Fruit fly (Drosophila melanogaster) whole organism, embryonic: Measurements from ENCODE around the gene CG9286.
A peak's percentile ranks its signal among the peaks of the same experiment; 100 is the strongest.

Experiments used
- Antp ChIP-seq: fragments of 200-800 bp; sonication (Bioruptor generic); optimal IDR thresholded peaks from 3 replicates; lab custom pipeline; 2016; ENCODE audit warnings: missing biosample characterization, missing genetic modification characterization
- B-H2 ChIP-seq: fragments of 200-800 bp; sonication (Bioruptor generic); optimal IDR thresholded peaks from 2 replicates; lab custom pipeline; 2018; ENCODE audit warnings: missing biosample characterization, mild to moderate bottlenecking, missing genetic modification characterization
- Blimp-1 ChIP-seq: fragments of 200-800 bp; sonication (Bioruptor generic); optimal IDR thresholded peaks from 3 replicates; lab custom pipeline; 2018; ENCODE audit warnings: missing biosample characterization, missing genetic modification characterization, mild to moderate bottlenecking, moderate library complexity, missing genetic modification reagents
- CG10366 ChIP-seq: fragments of 200-800 bp; sonication (Bioruptor generic); IDR thresholded peaks from 2 replicates; pipeline ENCODE4 v1.3.6; 2022; ENCODE audit warnings: missing biosample characterization, missing genetic modification characterization
- CG10543 ChIP-seq: fragments of 200-800 bp; sonication (Bioruptor generic); optimal IDR thresholded peaks from 3 replicates; lab custom pipeline; 2017; ENCODE audit warnings: missing biosample characterization, mild to moderate bottlenecking, missing genetic modification characterization, moderate library complexity
- CG12299 ChIP-seq: fragments of 200-800 bp; sonication (Bioruptor generic); optimal IDR thresholded peaks from 2 replicates; lab custom pipeline; 2018; ENCODE audit warnings: missing biosample characterization, mild to moderate bottlenecking, missing genetic modification characterization
- CG1233 ChIP-seq: fragments of 200-800 bp; sonication (Bioruptor generic); optimal IDR thresholded peaks from 4 replicates; lab custom pipeline; 2018; ENCODE audit warnings: missing biosample characterization, mild to moderate bottlenecking, missing genetic modification characterization
- CG13624 ChIP-seq: fragments of 200-800 bp; sonication (Bioruptor generic); optimal IDR thresholded peaks from 2 replicates; lab custom pipeline; 2016; ENCODE audit warnings: missing biosample characterization, missing genetic modification characterization
- CG15011 ChIP-seq: fragments of 200-800 bp; sonication (Bioruptor generic); optimal IDR thresholded peaks from 3 replicates; lab custom pipeline; 2018; ENCODE audit warnings: missing biosample characterization, mild to moderate bottlenecking, missing genetic modification characterization
- CG15269 ChIP-seq: fragments of 200-800 bp; sonication (Bioruptor generic); optimal IDR thresholded peaks from 2 replicates; lab custom pipeline; 2018; ENCODE audit warnings: missing biosample characterization, mild to moderate bottlenecking, missing genetic modification characterization, moderate library complexity
- CG16813 ChIP-seq: fragments of 200-800 bp; sonication (Bioruptor generic); IDR thresholded peaks from 3 replicates; pipeline ENCODE4 v1.3.6; 2022; ENCODE audit warnings: missing biosample characterization, missing genetic modification characterization; ENCODE audit not compliant: partially characterized antibody
- CG17328 ChIP-seq: fragments of 200-800 bp; sonication (Bioruptor generic); IDR thresholded peaks from 2 replicates; pipeline ENCODE4 v1.3.6; 2022; ENCODE audit warnings: missing biosample characterization, missing genetic modification characterization
- CG17361 ChIP-seq: fragments of 200-800 bp; sonication (Bioruptor generic); IDR thresholded peaks from 3 replicates; pipeline ENCODE4 v1.3.6; 2022; ENCODE audit warnings: missing biosample characterization, missing genetic modification characterization
- CG17802 ChIP-seq: fragments of 200-800 bp; sonication (Bioruptor generic); optimal IDR thresholded peaks from 2 replicates; lab custom pipeline; 2018; ENCODE audit warnings: missing biosample characterization, mild to moderate bottlenecking, missing genetic modification characterization, moderate library complexity
- CG18599 ChIP-seq: fragments of 200-800 bp; sonication (Bioruptor generic); optimal IDR thresholded peaks from 3 replicates; lab custom pipeline; 2017; ENCODE audit warnings: missing biosample characterization, missing genetic modification characterization, mild to moderate bottlenecking, moderate library complexity, missing genetic modification reagents
- CG30403 ChIP-seq: fragments of 200-800 bp; sonication (Bioruptor generic); optimal IDR thresholded peaks from 3 replicates; lab custom pipeline; 2016; ENCODE audit warnings: missing biosample characterization, missing genetic modification characterization
- CG3995 ChIP-seq: fragments of 200-800 bp; sonication (Bioruptor generic); optimal IDR thresholded peaks from 3 replicates; lab custom pipeline; 2016; ENCODE audit warnings: missing biosample characterization, missing genetic modification characterization
- CG4404 ChIP-seq: fragments of 200-800 bp; sonication (Bioruptor generic); IDR thresholded peaks from 2 replicates; pipeline ENCODE4 v1.3.6; 2022; ENCODE audit warnings: missing biosample characterization, missing genetic modification characterization
- CG6689 ChIP-seq: fragments of 200-800 bp; sonication (Bioruptor generic); IDR thresholded peaks from 2 replicates; pipeline ENCODE4 v1.3.6; 2022; ENCODE audit warnings: missing biosample characterization, missing genetic modification characterization
- CG7556 ChIP-seq: fragments of 200-800 bp; sonication (Bioruptor generic); optimal IDR thresholded peaks from 2 replicates; lab custom pipeline; 2017; ENCODE audit warnings: missing biosample characterization, mild to moderate bottlenecking, missing genetic modification characterization
- CG8944 ChIP-seq: fragments of 200-800 bp; sonication (Bioruptor generic); optimal IDR thresholded peaks from 3 replicates; lab custom pipeline; 2016; ENCODE audit warnings: missing biosample characterization, missing genetic modification characterization
- CG9727 ChIP-seq: fragments of 200-800 bp; sonication (Bioruptor generic); optimal IDR thresholded peaks from 3 replicates; lab custom pipeline; 2017; ENCODE audit warnings: missing biosample characterization, mild to moderate bottlenecking, missing genetic modification characterization
- CG9876 ChIP-seq: fragments of 200-800 bp; sonication (Bioruptor generic); optimal IDR thresholded peaks from 2 replicates; lab custom pipeline; 2016; ENCODE audit warnings: missing biosample characterization, missing genetic modification characterization
- CrebB ChIP-seq: fragments of 200-800 bp; sonication (Bioruptor generic); optimal IDR thresholded peaks from 3 replicates; lab custom pipeline; 2018; ENCODE audit warnings: missing biosample characterization, mild to moderate bottlenecking, missing genetic modification characterization
- Dek ChIP-seq: fragments of 200-800 bp; sonication (Bioruptor generic); optimal IDR thresholded peaks from 3 replicates; lab custom pipeline; 2019; ENCODE audit warnings: missing biosample characterization, mild to moderate bottlenecking, missing genetic modification characterization, moderate library complexity
- E2f1 ChIP-seq: fragments of 200-800 bp; sonication (Bioruptor generic); IDR thresholded peaks from 2 replicates; pipeline ENCODE4 v1.3.6; 2022; ENCODE audit warnings: missing biosample characterization, missing genetic modification characterization
- ERR ChIP-seq: fragments of 200-800 bp; sonication (Bioruptor generic); optimal IDR thresholded peaks from 2 replicates; lab custom pipeline; 2016; ENCODE audit warnings: missing biosample characterization, missing genetic modification characterization
- Hand ChIP-seq: fragments of 200-800 bp; sonication (Bioruptor generic); optimal IDR thresholded peaks from 2 replicates; lab custom pipeline; 2017; ENCODE audit warnings: mild to moderate bottlenecking, missing biosample characterization, missing genetic modification reagents, missing genetic modification characterization
- Optix ChIP-seq: fragments of 200-800 bp; sonication (Bioruptor generic); IDR thresholded peaks from 3 replicates; pipeline ENCODE4 v1.3.6; 2022; ENCODE audit warnings: missing biosample characterization, missing genetic modification characterization
- Pdp1 ChIP-seq, 2 experiments: fragments of 200-800 bp; sonication (Bioruptor generic); optimal IDR thresholded peaks; 3 replicates each; lab custom pipeline; 2016; ENCODE audit warnings: missing biosample characterization in 2 of 2, missing genetic modification characterization in 2 of 2, mild to moderate bottlenecking in 1 of 2, moderate library complexity in 1 of 2
- Ravus ChIP-seq: fragments of 200-800 bp; sonication (Bioruptor generic); IDR thresholded peaks from 2 replicates; pipeline ENCODE4 v1.3.6; 2022; ENCODE audit warnings: missing biosample characterization, missing genetic modification characterization
- Scr ChIP-seq: fragments of 200-800 bp; sonication (Bioruptor generic); IDR thresholded peaks from 2 replicates; pipeline ENCODE4 v1.3.6; 2022; ENCODE audit warnings: missing biosample characterization, missing genetic modification characterization; ENCODE audit not compliant: partially characterized antibody
- Sox102F ChIP-seq: fragments of 200-800 bp; sonication (Bioruptor generic); optimal IDR thresholded peaks from 2 replicates; lab custom pipeline; 2018; ENCODE audit warnings: missing biosample characterization, mild to moderate bottlenecking, missing genetic modification characterization, moderate library complexity
- Usf ChIP-seq: fragments of 200-800 bp; sonication (Bioruptor generic); optimal IDR thresholded peaks from 2 replicates; lab custom pipeline; 2017; ENCODE audit warnings: missing genotype, missing biosample characterization, missing genetic modification characterization
- bab2 ChIP-seq: fragments of 200-800 bp; sonication (Bioruptor generic); optimal IDR thresholded peaks from 2 replicates; lab custom pipeline; 2016; ENCODE audit warnings: missing biosample characterization, missing genetic modification characterization
- crp ChIP-seq, 2 experiments: fragments of 200-800 bp; sonication (Bioruptor generic); optimal IDR thresholded peaks; 2 replicates in 1 of 2; 3 replicates in 1 of 2; lab custom pipeline; 2017; ENCODE audit warnings: missing biosample characterization in 2 of 2, missing genetic modification characterization in 2 of 2, mild to moderate bottlenecking in 1 of 2, moderate library complexity in 1 of 2
- eyg ChIP-seq: fragments of 200-800 bp; sonication (Bioruptor generic); optimal IDR thresholded peaks from 3 replicates; lab custom pipeline; 2016; ENCODE audit warnings: missing biosample characterization, missing genetic modification characterization
- kah ChIP-seq: fragments of 200-800 bp; sonication (Bioruptor generic); optimal IDR thresholded peaks from 2 replicates; lab custom pipeline; 2018; ENCODE audit warnings: missing biosample characterization, mild to moderate bottlenecking, missing genetic modification characterization
- ken ChIP-seq: fragments of 200-800 bp; sonication (Bioruptor generic); IDR thresholded peaks from 3 replicates; pipeline ENCODE4 v1.3.6; 2022; ENCODE audit warnings: missing biosample characterization, missing genetic modification characterization
- kni ChIP-seq: fragments of 200-800 bp; sonication (Bioruptor generic); optimal IDR thresholded peaks from 3 replicates; lab custom pipeline; 2017; ENCODE audit warnings: mild to moderate bottlenecking, missing biosample characterization, missing genetic modification reagents, missing genetic modification characterization
- lab ChIP-seq: fragments of 200-800 bp; sonication (Bioruptor generic); optimal IDR thresholded peaks from 3 replicates; lab custom pipeline; 2017; ENCODE audit warnings: missing biosample characterization, missing genetic modification characterization, mild to moderate bottlenecking, moderate library complexity, missing genetic modification reagents
- lola ChIP-seq, 3 experiments: fragments of >200 bp in 2 of 3; fragments of 200-800 bp in 1 of 3; sonication (Bioruptor generic) in 1 of 3; optimal IDR thresholded peaks; 2 replicates each; lab custom pipeline; 2017 to 2019; ENCODE audit warnings: missing biosample characterization in 3 of 3, missing genetic modification characterization in 3 of 3, mild to moderate bottlenecking in 1 of 3, moderate library complexity in 1 of 3
- onecut ChIP-seq: fragments of 200-800 bp; sonication (Bioruptor generic); IDR thresholded peaks from 2 replicates; pipeline ENCODE4 v1.3.6; 2022; ENCODE audit warnings: missing biosample characterization, missing genetic modification characterization
- ro ChIP-seq: fragments of 200-800 bp; sonication (Bioruptor generic); IDR thresholded peaks from 2 replicates; pipeline ENCODE4 v1.3.6; 2022; ENCODE audit warnings: missing biosample characterization, missing genetic modification characterization
- sc ChIP-seq, 3 experiments: fragments of >200 bp in 2 of 3; fragments of 200-800 bp in 1 of 3; sonication (Bioruptor generic) in 1 of 3; optimal IDR thresholded peaks; 2 replicates in 2 of 3; 3 replicates in 1 of 3; lab custom pipeline; 2017; ENCODE audit warnings: mild to moderate bottlenecking in 1 of 3, missing biosample characterization in 1 of 3, missing genetic modification characterization in 1 of 3, missing genetic modification reagents in 1 of 3
- scrt ChIP-seq: fragments of 200-800 bp; sonication (Bioruptor generic); optimal IDR thresholded peaks from 2 replicates; lab custom pipeline; 2018; ENCODE audit warnings: missing biosample characterization, mild to moderate bottlenecking, missing genetic modification characterization, moderate library complexity
- seq ChIP-seq: fragments of 200-800 bp; sonication (Bioruptor generic); IDR thresholded peaks from 2 replicates; pipeline ENCODE4 v1.3.6; 2022; ENCODE audit warnings: missing biosample characterization, missing genetic modification characterization
- toy ChIP-seq: fragments of 200-800 bp; sonication (Bioruptor generic); IDR thresholded peaks from 2 replicates; pipeline ENCODE4 v1.3.6; 2022; ENCODE audit warnings: missing biosample characterization, missing genetic modification characterization

The CG9286 gene

dm6 chr3R:13793979-13794665, 13.4 kb downstream of the CG9286 start (continued):
- peak; percentile 61 for TF ChIP-seq onecut (GFP tag; lab: Robert Waterston, UW)
- peak; percentile 77 for TF ChIP-seq CG6689 (GFP tag; lab: Robert Waterston, UW)
- no peak for TF ChIP-seq CG9876 (GFP tag; lab: Kevin White, UChicago)
- peak in 1 of 3 experiments; percentile 85 for TF ChIP-seq lola (GFP tag; optimal IDR thresholded peaks at IDR 0.05; lab: Kevin White, UChicago)
- TF ChIP-seq toy (GFP tag; lab: Robert Waterston, UW): no peak
- TF ChIP-seq Blimp-1 (GFP tag; lab: Kevin White, UChicago): peak; percentile 82
- peak; percentile 6 for TF ChIP-seq CG12299 (tag; lab: Kevin White, UChicago)
- no peak for TF ChIP-seq sc (optimal IDR thresholded peaks at IDR 0.05; lab: Kevin White, UChicago)
- peak; percentile 78 for TF ChIP-seq sc (GFP tag; optimal IDR thresholded peaks at IDR 0.05; lab: Kevin White, UChicago)
- TF ChIP-seq CrebB (tag; lab: Kevin White, UChicago): no peak
- TF ChIP-seq B-H2 (GFP tag; lab: Kevin White, UChicago): no peak
- TF ChIP-seq CG13624: no peak
- no peak for TF ChIP-seq eyg (GFP tag; lab: Kevin White, UChicago)
- TF ChIP-seq CG15011 (GFP tag; lab: Kevin White, UChicago): peak; percentile 11
- TF ChIP-seq CG16813 (GFP tag; lab: Robert Waterston, UW): no peak
- peak; percentile 57 for TF ChIP-seq CG18599 (GFP tag; lab: Kevin White, UChicago)
- peak; percentile 62 for TF ChIP-seq CG15269 (tag; lab: Kevin White, UChicago)
- peak; percentile 60 for TF ChIP-seq CG17328 (GFP tag; lab: Robert Waterston, UW)
- peak; percentile 13 for TF ChIP-seq kah (GFP tag; lab: Kevin White, UChicago)
- TF ChIP-seq ro (GFP tag; lab: Robert Waterston, UW): no peak
- TF ChIP-seq seq (GFP tag; lab: Robert Waterston, UW): no peak
- no peak for TF ChIP-seq Scr
- peak; percentile 59 for TF ChIP-seq lab (GFP tag; lab: Kevin White, UChicago)
- peak; percentile 67 for TF ChIP-seq CG30403 (GFP tag; lab: Kevin White, UChicago)
- TF ChIP-seq CG8944: peak; percentile 18
- TF ChIP-seq CG4404 (GFP tag; lab: Robert Waterston, UW): no peak
- no peak for TF ChIP-seq ERR (GFP tag; lab: Kevin White, UChicago)
- no peak for TF ChIP-seq CG10543
- TF ChIP-seq kni: no peak
- peak; percentile 21 for TF ChIP-seq Antp
- TF ChIP-seq CG9727 (GFP tag; lab: Kevin White, UChicago): peak; percentile 43
- TF ChIP-seq CG3995 (GFP tag; lab: Kevin White, UChicago): no peak
- TF ChIP-seq CG7556 (GFP tag; lab: Kevin White, UChicago): peak; percentile 71
- no peak for TF ChIP-seq crp (GFP tag; optimal IDR thresholded peaks at IDR 0.05; lab: Kevin White, UChicago)
- peak; percentile 12; the same call in 1 of the 3 replicates for TF ChIP-seq Optix (GFP tag; lab: Robert Waterston, UW)
- TF ChIP-seq CG17361 (GFP tag; lab: Robert Waterston, UW): peak; percentile 65
- TF ChIP-seq CG17802 (tag; lab: Kevin White, UChicago): peak; percentile 38
- TF ChIP-seq bab2: no peak
- TF ChIP-seq scrt: peak; percentile 26
- TF ChIP-seq Pdp1 (GFP tag; optimal IDR thresholded peaks at IDR 0.05; lab: Kevin White, UChicago): peak in 1 of 2 experiments; percentile 24
- no peak for TF ChIP-seq Ravus (GFP tag; lab: Robert Waterston, UW)
- no peak for TF ChIP-seq Hand
- TF ChIP-seq CG1233 (GFP tag; lab: Kevin White, UChicago): peak; percentile 53
- TF ChIP-seq E2f1 (GFP tag; lab: Robert Waterston, UW): peak; percentile 25; the same call in 1 of the 2 replicates
- TF ChIP-seq ken (GFP tag; lab: Robert Waterston, UW): peak; percentile 65; the same call in 1 of the 3 replicates
- peak; percentile 88 for TF ChIP-seq Sox102F (GFP tag; lab: Kevin White, UChicago)
- peak; percentile 43 for TF ChIP-seq Dek (tag; lab: Kevin White, UChicago)
- peak; percentile 33 for TF ChIP-seq Usf (GFP tag; lab: Kevin White, UChicago)
- peak; percentile 44; the same call in 1 of the 2 replicates for TF ChIP-seq CG10366
